Worm (Caenorhabditis elegans): ENCODE measurements around the gene F23D12.10.

DNA sequence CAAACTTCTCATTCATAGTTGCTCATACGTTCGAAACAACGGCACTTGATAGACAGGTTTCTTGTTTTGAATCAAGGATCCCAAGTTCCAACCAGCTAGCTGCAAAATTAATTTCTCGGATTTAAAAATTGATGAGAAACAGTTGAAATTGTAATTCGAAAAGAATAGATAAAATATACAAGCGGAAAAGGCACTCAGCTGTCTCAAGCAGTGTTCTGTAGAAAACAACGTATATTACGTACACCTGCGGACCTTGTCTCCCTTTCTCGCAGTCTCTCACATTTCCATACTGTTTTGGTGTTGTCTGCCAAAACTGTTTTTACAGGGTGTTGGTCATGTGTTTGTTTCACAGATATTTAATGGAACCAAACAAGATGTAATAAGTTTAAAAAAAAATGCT is at the start of gene F23D12.10:
- TF ChIP-seq sem-2 (GFP tag; optimal IDR thresholded peaks at IDR 0.05) (no peak), nhr-12 (tag; optimal IDR thresholded peaks at IDR 0.05) (no peak), elt-3 (tag; optimal IDR thresholded peaks at IDR 0.05) (no peak), ces-1 (GFP tag; optimal IDR thresholded peaks at IDR 0.05) (no peak), ceh-39 (tag; optimal IDR thresholded peaks at IDR 0.05) (no peak), nhr-28 (tag; optimal IDR thresholded peaks at IDR 0.05) (no peak), bed-3 (GFP tag; optimal IDR thresholded peaks at IDR 0.05) (no peak)

All from whole organism, mixed stage, embryonic.